Worm (Caenorhabditis elegans) whole organism, L2 larva: Measurements from ENCODE around the gene T04B8.5.

ENCODE experiments used
- F13H6.1 ChIP-seq: sonication (generic microtip); optimal IDR thresholded peaks from 2 replicates; lab custom pipeline; 2016; ENCODE audit warnings: missing genetic modification characterization, missing compliant biosample characterization
- R02D3.7 ChIP-seq: fragments of 150-350 bp; optimal IDR thresholded peaks from 2 replicates; lab custom pipeline; 2014; ENCODE audit warnings: missing biosample characterization, missing genetic modification characterization
- Y55F3AM.14 ChIP-seq: fragments of 200-800 bp; sonication (Bioruptor generic); optimal IDR thresholded peaks from 2 replicates; lab custom pipeline; 2018; ENCODE audit warnings: mild to moderate bottlenecking, missing genetic modification characterization, missing compliant biosample characterization
- ZK546.5 ChIP-seq: sonication (generic microtip); optimal IDR thresholded peaks from 2 replicates; lab custom pipeline; 2017; ENCODE audit warnings: missing biosample characterization, missing genetic modification characterization
- alr-1 ChIP-seq: fragments of 150-350 bp; optimal IDR thresholded peaks from 2 replicates; lab custom pipeline; 2014; ENCODE audit warnings: missing biosample characterization, missing genetic modification characterization
- aly-2 ChIP-seq: fragments of 150-350 bp; optimal IDR thresholded peaks from 2 replicates; lab custom pipeline; 2014; ENCODE audit warnings: missing biosample characterization, missing genetic modification characterization
- ama-1 ChIP-seq: fragments of 150-350 bp; optimal IDR thresholded peaks from 2 replicates; lab custom pipeline; 2018; ENCODE audit warnings: inconsistent platforms
- blmp-1 ChIP-seq: sonication (generic microtip); optimal IDR thresholded peaks from 2 replicates; lab custom pipeline; 2017; ENCODE audit warnings: missing genetic modification characterization, mild to moderate bottlenecking, missing compliant biosample characterization, antibody characterized with exemption, moderate library complexity; ENCODE audit not compliant: insufficient read depth
- ceh-16 ChIP-seq: fragments of 150-350 bp; optimal IDR thresholded peaks from 2 replicates; lab custom pipeline; 2014; ENCODE audit warnings: missing biosample characterization, missing genetic modification characterization
- ceh-82 ChIP-seq: fragments of 150-350 bp; optimal IDR thresholded peaks from 2 replicates; lab custom pipeline; 2014; ENCODE audit warnings: missing biosample characterization, missing genetic modification characterization
- crh-2 ChIP-seq: sonication (generic microtip); optimal IDR thresholded peaks from 2 replicates; lab custom pipeline; 2017; ENCODE audit warnings: missing biosample characterization, missing genetic modification characterization
- dmd-4 ChIP-seq: sonication (generic microtip); optimal IDR thresholded peaks from 2 replicates; lab custom pipeline; 2017; ENCODE audit warnings: missing biosample characterization, missing genetic modification characterization
- elt-1 ChIP-seq: fragments of 150-350 bp; optimal IDR thresholded peaks from 2 replicates; lab custom pipeline; 2014; ENCODE audit warnings: missing biosample characterization, missing genetic modification characterization
- elt-3 ChIP-seq: sonication (generic microtip); optimal IDR thresholded peaks from 2 replicates; lab custom pipeline; 2017; ENCODE audit warnings: missing biosample characterization, missing genetic modification characterization
- fos-1 ChIP-seq: fragments of 150-350 bp; optimal IDR thresholded peaks from 2 replicates; lab custom pipeline; 2014; ENCODE audit warnings: missing biosample characterization, missing genetic modification characterization
- gmeb-1 ChIP-seq: fragments of 150-350 bp; optimal IDR thresholded peaks from 2 replicates; lab custom pipeline; 2014; ENCODE audit warnings: missing biosample characterization, missing genetic modification characterization
- lin-39 ChIP-seq: fragments of 150-350 bp; optimal IDR thresholded peaks from 2 replicates; lab custom pipeline; 2014; ENCODE audit warnings: missing biosample characterization, missing genetic modification reagents, missing genetic modification characterization
- lsy-2 ChIP-seq, 2 experiments: fragments of 150-350 bp in 1 of 2; sonication (generic microtip) in 1 of 2; optimal IDR thresholded peaks; 2 replicates each; lab custom pipeline; 2014 to 2017; ENCODE audit warnings: missing biosample characterization in 2 of 2, missing genetic modification characterization in 2 of 2
- mab-5 ChIP-seq: fragments of 150-350 bp; optimal IDR thresholded peaks from 2 replicates; lab custom pipeline; 2014; ENCODE audit warnings: missing biosample characterization, missing genetic modification characterization
- nhr-12 ChIP-seq: fragments of 150-350 bp; optimal IDR thresholded peaks from 2 replicates; lab custom pipeline; 2014; ENCODE audit warnings: missing biosample characterization, missing genetic modification characterization
- nhr-129 ChIP-seq: fragments of 150-350 bp; optimal IDR thresholded peaks from 2 replicates; lab custom pipeline; 2014; ENCODE audit warnings: missing biosample characterization, missing genetic modification characterization
- nhr-21 ChIP-seq: fragments of 150-350 bp; optimal IDR thresholded peaks from 2 replicates; lab custom pipeline; 2014; ENCODE audit warnings: missing biosample characterization, missing genetic modification characterization
- nhr-23 ChIP-seq: fragments of 150-350 bp; optimal IDR thresholded peaks from 2 replicates; lab custom pipeline; 2014; ENCODE audit warnings: missing biosample characterization, missing genetic modification reagents, missing genetic modification characterization
- nhr-237 ChIP-seq: fragments of 150-350 bp; optimal IDR thresholded peaks from 2 replicates; lab custom pipeline; 2014; ENCODE audit warnings: missing biosample characterization, missing genetic modification characterization
- nhr-25 ChIP-seq: fragments of 150-350 bp; sonication (generic microtip); optimal IDR thresholded peaks from 3 replicates; lab custom pipeline; 2014; ENCODE audit warnings: missing biosample characterization, missing genetic modification characterization
- nhr-6 ChIP-seq: fragments of 150-350 bp; optimal IDR thresholded peaks from 2 replicates; lab custom pipeline; 2014; ENCODE audit warnings: missing biosample characterization, missing genetic modification characterization
- nhr-77 ChIP-seq: fragments of 150-350 bp; optimal IDR thresholded peaks from 2 replicates; lab custom pipeline; 2014; ENCODE audit warnings: missing biosample characterization, missing genetic modification characterization
- skn-1 ChIP-seq: sonication (generic microtip); optimal IDR thresholded peaks from 2 replicates; lab custom pipeline; 2017; ENCODE audit warnings: missing biosample characterization, missing genetic modification characterization
- sma-3 ChIP-seq: sonication (generic microtip); optimal IDR thresholded peaks from 2 replicates; lab custom pipeline; 2016; ENCODE audit warnings: missing genetic modification reagents, missing genetic modification characterization, missing compliant biosample characterization
- sma-9 ChIP-seq, 2 experiments: fragments of 150-350 bp in 1 of 2; sonication (generic microtip) in 1 of 2; optimal IDR thresholded peaks; 2 replicates each; lab custom pipeline; 2014 to 2016; ENCODE audit warnings: missing genetic modification characterization in 2 of 2, mild to moderate bottlenecking in 1 of 2, missing biosample characterization in 1 of 2, missing compliant biosample characterization in 1 of 2, missing genetic modification reagents in 1 of 2, moderate library complexity in 1 of 2
- snpc-4 ChIP-seq: fragments of 150-350 bp; optimal IDR thresholded peaks from 2 replicates; lab custom pipeline; 2014; ENCODE audit warnings: missing biosample characterization, missing genetic modification characterization
- unc-39 ChIP-seq: fragments of 150-350 bp; optimal IDR thresholded peaks from 2 replicates; lab custom pipeline; 2014; ENCODE audit warnings: missing biosample characterization, missing genetic modification characterization
- unc-55 ChIP-seq: fragments of 150-350 bp; sonication (generic microtip); optimal IDR thresholded peaks from 3 replicates; lab custom pipeline; 2014; ENCODE audit warnings: missing biosample characterization, missing genetic modification reagents, missing genetic modification characterization
- unc-62 ChIP-seq: fragments of 150-350 bp; optimal IDR thresholded peaks from 2 replicates; lab custom pipeline; 2014; ENCODE audit warnings: missing biosample characterization, missing genetic modification reagents, missing genetic modification characterization
- zag-1 ChIP-seq: fragments of 150-350 bp; optimal IDR thresholded peaks from 2 replicates; lab custom pipeline; 2014; ENCODE audit warnings: missing biosample characterization, missing genetic modification characterization
- ztf-1 ChIP-seq: fragments of 200-800 bp; sonication (Bioruptor generic); conservative IDR thresholded peaks from 2 replicates; pipeline ENCODE4 v1.3.6; 2022; ENCODE audit warnings: missing genetic modification characterization, missing compliant biosample characterization
- ztf-11 ChIP-seq: sonication (generic microtip); optimal IDR thresholded peaks from 2 replicates; lab custom pipeline; 2017; ENCODE audit warnings: missing biosample characterization, missing genetic modification characterization
- ztf-4 ChIP-seq: fragments of 150-350 bp; optimal IDR thresholded peaks from 2 replicates; lab custom pipeline; 2014; ENCODE audit warnings: missing biosample characterization, missing genetic modification characterization

The T04B8.5 gene

ce11 chrII:658369-658768 is 34.0 kb upstream of the T04B8.5 start, which contains the start of gene sdz-24:
sdz-24 (plus strand) TSS chrII:658669.
- TF ChIP-seq R02D3.7, result no peak
- TF ChIP-seq alr-1 (tag; lab: Kevin White, UChicago), result no peak
- TF ChIP-seq aly-2 (tag; lab: Kevin White, UChicago), result no peak
- TF ChIP-seq lin-39 (tag; lab: Kevin White, UChicago), result no peak
- no peak for TF ChIP-seq nhr-25 (tag; lab: Kevin White, UChicago)
- TF ChIP-seq ama-1 (lab: Kevin White, UChicago), result no peak
- TF ChIP-seq lsy-2 (tag; optimal IDR thresholded peaks at IDR 0.05; lab: Kevin White, UChicago), result no peak
- no peak for TF ChIP-seq skn-1

ce11 chrII:651324-651723 is 27.0 kb upstream of the T04B8.5 start:
- TF ChIP-seq crh-2 (tag; lab: Kevin White, UChicago) (no peak), snpc-4 (tag; lab: Kevin White, UChicago) (no peak), Y55F3AM.14 (no peak), sma-9 (GFP tag; optimal IDR thresholded peaks at IDR 0.05; lab: Kevin White, UChicago) (no peak), sma-9 (tag; optimal IDR thresholded peaks at IDR 0.05; lab: Kevin White, UChicago) (no peak), R02D3.7 (no peak), nhr-237 (tag; lab: Kevin White, UChicago) (no peak), nhr-21 (no peak), F13H6.1 (tag; lab: Kevin White, UChicago) (no peak), ztf-11 (tag; lab: Kevin White, UChicago) (no peak), ztf-1 (no peak), zag-1 (tag; lab: Kevin White, UChicago) (no peak), ZK546.5 (tag; lab: Kevin White, UChicago) (no peak), ceh-16 (tag; lab: Kevin White, UChicago) (no peak), sma-3 (no peak)
- TF ChIP-seq, all 48 proteins: peak for 0

DNA sequence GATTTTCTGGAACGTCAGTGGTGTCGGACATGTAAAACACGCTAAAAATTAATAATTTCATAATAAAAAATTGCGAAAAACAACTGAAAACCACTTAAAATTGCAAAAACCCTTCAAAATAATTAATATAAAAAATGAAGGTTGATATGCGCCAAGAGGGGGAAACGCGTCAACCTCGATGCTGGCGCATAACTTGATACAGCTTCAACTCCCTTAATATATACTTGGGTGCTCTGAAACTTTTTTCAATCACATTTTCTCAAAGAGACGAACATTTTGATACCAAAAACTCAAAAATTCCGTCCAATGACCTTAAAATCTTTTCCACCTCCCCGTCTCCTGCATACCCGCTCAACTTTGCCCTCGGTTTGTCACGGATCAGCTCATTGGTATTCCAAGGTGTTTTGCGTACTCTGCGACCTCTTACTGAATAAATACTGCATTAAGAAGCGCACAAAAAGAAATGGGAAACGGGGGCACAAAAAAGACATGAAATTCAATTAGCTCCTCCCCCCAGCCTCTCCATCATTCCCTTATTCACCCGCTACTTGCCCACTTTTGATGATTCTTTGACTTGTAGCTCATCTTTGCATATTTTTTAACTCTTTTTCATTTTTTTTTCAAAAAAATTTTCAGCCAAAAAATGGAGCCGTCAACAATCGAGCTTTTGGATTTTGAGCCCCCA is 26.1 kb upstream of the T04B8.5 start, which contains the start of the genes K07E8.7 and frpr-14:
TSS of gene K07E8.7 (minus strand) at position 47 of the 685 bp plus-strand sequence.
TSS of gene frpr-14 (plus strand) at position 635 of the 685 bp plus-strand sequence.
- TF ChIP-seq lsy-2 (tag; optimal IDR thresholded peaks at IDR 0.05; lab: Kevin White, UChicago) (peak in 1 of 2 experiments; percentile 67), ztf-11 (tag; lab: Kevin White, UChicago) (no peak), nhr-129 (tag; lab: Kevin White, UChicago) (peak; percentile 10), unc-55 (peak; percentile 58), gmeb-1 (peak; percentile 31), nhr-6 (no peak), ztf-4 (tag; lab: Kevin White, UChicago) (no peak), nhr-77 (tag; lab: Kevin White, UChicago) (no peak), Y55F3AM.14 (no peak), dmd-4 (tag; lab: Kevin White, UChicago) (no peak), fos-1 (tag; lab: Kevin White, UChicago) (peak; percentile 7), elt-3 (no peak), nhr-237 (tag; lab: Kevin White, UChicago) (no peak), crh-2 (tag; lab: Kevin White, UChicago) (no peak), elt-1 (no peak), ZK546.5 (tag; lab: Kevin White, UChicago) (no peak), sma-9 (GFP tag; optimal IDR thresholded peaks at IDR 0.05; lab: Kevin White, UChicago) (no peak), sma-9 (tag; optimal IDR thresholded peaks at IDR 0.05; lab: Kevin White, UChicago) (no peak), nhr-23 (tag; lab: Kevin White, UChicago) (no peak)

- TF ChIP-seq nhr-12 (no peak), elt-1 (no peak), Y55F3AM.14 (no peak), sma-9 (GFP tag; optimal IDR thresholded peaks at IDR 0.05; lab: Kevin White, UChicago) (no peak), sma-9 (tag; optimal IDR thresholded peaks at IDR 0.05; lab: Kevin White, UChicago) (no peak), skn-1 (no peak), zag-1 (tag; lab: Kevin White, UChicago) (no peak), blmp-1 (tag; lab: Kevin White, UChicago) (no peak), unc-62 (GFP tag; lab: Kevin White, UChicago) (no peak), nhr-237 (tag; lab: Kevin White, UChicago) (no peak), ceh-82 (tag; lab: Kevin White, UChicago) (no peak), R02D3.7 (no peak), snpc-4 (tag; lab: Kevin White, UChicago) (no peak), mab-5 (tag; lab: Kevin White, UChicago) (no peak), dmd-4 (tag; lab: Kevin White, UChicago) (no peak), unc-39 (tag; lab: Kevin White, UChicago) (no peak)
Measured at ce11 chrII:643733-644132, 19.4 kb upstream of the T04B8.5 start.
